Fruit fly (Drosophila melanogaster): ENCODE data around the gene CAH2.

The CAH2 gene

dm6 chr3L:12178847-12179437 lies 1.5 kb downstream of the CAH2 start (continued):
- TF ChIP-seq CG14965 (GFP tag; optimal IDR thresholded peaks at IDR 0.05; ENCODE audit: borderline replicate concordance), result no peak
- no peak for TF ChIP-seq h (optimal IDR thresholded peaks at IDR 0.05)
- TF ChIP-seq lov (optimal IDR thresholded peaks at IDR 0.05), result no peak
- no peak for TF ChIP-seq lov (GFP tag; IDR thresholded peaks at IDR 0.05)
- no peak for TF ChIP-seq CG13424 (tag; optimal IDR thresholded peaks at IDR 0.05)
- TF ChIP-seq NFAT (GFP tag; IDR thresholded peaks at IDR 0.05), result peak; percentile 41; the same call in 1 of the 2 replicates
- no peak for TF ChIP-seq CG12299 (tag; optimal IDR thresholded peaks at IDR 0.05)
- TF ChIP-seq fd96Cb (tag; optimal IDR thresholded peaks at IDR 0.05), result no peak
- peak; percentile 48 for TF ChIP-seq gro (GFP tag; optimal IDR thresholded peaks at IDR 0.05)
- TF ChIP-seq CG43689 (GFP tag; IDR thresholded peaks at IDR 0.05), result no peak
- TF ChIP-seq CG2129 (GFP tag; IDR thresholded peaks at IDR 0.05; ENCODE audit: partially characterized antibody), result no peak
- no peak for TF ChIP-seq CG11398 (GFP tag; optimal IDR thresholded peaks at IDR 0.05)
- no peak for TF ChIP-seq CG4328 (GFP tag; optimal IDR thresholded peaks at IDR 0.05)
- no peak for TF ChIP-seq Spps (tag; optimal IDR thresholded peaks at IDR 0.05)
- TF ChIP-seq CG10321 (GFP tag; IDR thresholded peaks at IDR 0.05), result no peak
- TF ChIP-seq CrebB (tag; optimal IDR thresholded peaks at IDR 0.05), result no peak
- TF ChIP-seq sna (GFP tag; IDR thresholded peaks at IDR 0.05; ENCODE audit: partially characterized antibody), result no peak
- TF ChIP-seq CG14860 (GFP tag; IDR thresholded peaks at IDR 0.05; ENCODE audit: partially characterized antibody), result no peak
- TF ChIP-seq hb (GFP tag; IDR thresholded peaks at IDR 0.05; ENCODE audit: partially characterized antibody), result no peak
- TF ChIP-seq CG2202 (tag; optimal IDR thresholded peaks at IDR 0.05), result no peak
- TF ChIP-seq ftz-f1 (GFP tag; optimal IDR thresholded peaks at IDR 0.05), result no peak
- no peak for TF ChIP-seq CG34422 (GFP tag; IDR thresholded peaks at IDR 0.05)
- TF ChIP-seq CG6175 (GFP tag; IDR thresholded peaks at IDR 0.05), result 0 out of 3 replicates have a peak, but pooled peaks have one; percentile 25
- TF ChIP-seq CG31388 (GFP tag; optimal IDR thresholded peaks at IDR 0.05), result no peak
- TF ChIP-seq kah (GFP tag; optimal IDR thresholded peaks at IDR 0.05), result no peak
- TF ChIP-seq CG17612 (GFP tag; IDR thresholded peaks at IDR 0.05), result no peak
- TF ChIP-seq ind (GFP tag; optimal IDR thresholded peaks at IDR 0.05), result no peak
- peak; percentile 51 for TF ChIP-seq CG18599 (GFP tag; optimal IDR thresholded peaks at IDR 0.05)
- no peak for TF ChIP-seq cad (GFP tag; optimal IDR thresholded peaks at IDR 0.05)
- peak; percentile 10 for TF ChIP-seq CG1603 (tag; optimal IDR thresholded peaks at IDR 0.05)
- TF ChIP-seq CG7928 (GFP tag; optimal IDR thresholded peaks at IDR 0.05), result no peak
- TF ChIP-seq fd3F (GFP tag; optimal IDR thresholded peaks at IDR 0.05), result no peak
- TF ChIP-seq Hr78 (GFP tag; optimal IDR thresholded peaks at IDR 0.05), result peak in 1 of 2 experiments; percentile 22
- TF ChIP-seq Hey (tag; optimal IDR thresholded peaks at IDR 0.05), result no peak
- no peak for TF ChIP-seq ewg (GFP tag; optimal IDR thresholded peaks at IDR 0.05)
- TF ChIP-seq mam (GFP tag; optimal IDR thresholded peaks at IDR 0.05), result peak; percentile 4
- no peak for TF ChIP-seq CG7357 (GFP tag; IDR thresholded peaks at IDR 0.05)
- no peak for TF ChIP-seq eyg (GFP tag; optimal IDR thresholded peaks at IDR 0.05)
- no peak for TF ChIP-seq trh (GFP tag; optimal IDR thresholded peaks at IDR 0.05)
- TF ChIP-seq CG17186 (GFP tag; optimal IDR thresholded peaks at IDR 0.05), result no peak
- no peak for TF ChIP-seq shn (GFP tag; optimal IDR thresholded peaks at IDR 0.05)
- TF ChIP-seq peb (GFP tag; IDR thresholded peaks at IDR 0.05), result no peak
- TF ChIP-seq CG17361 (GFP tag; IDR thresholded peaks at IDR 0.05), result peak; percentile 36; the same call in 2 of the 3 replicates
- no peak for TF ChIP-seq CG7372 (GFP tag; IDR thresholded peaks at IDR 0.05)
- no peak for TF ChIP-seq sr (GFP tag; IDR thresholded peaks at IDR 0.05)
- TF ChIP-seq tap (tag; optimal IDR thresholded peaks at IDR 0.05), result no peak
- no peak for TF ChIP-seq wek (GFP tag; optimal IDR thresholded peaks at IDR 0.05)
- TF ChIP-seq bab2 (GFP tag; optimal IDR thresholded peaks at IDR 0.05), result no peak
- no peak for TF ChIP-seq Taf1 (GFP tag; IDR thresholded peaks at IDR 0.05)
- TF ChIP-seq dimm (GFP tag; IDR thresholded peaks at IDR 0.05), result no peak
- TF ChIP-seq CG7786 (GFP tag; optimal IDR thresholded peaks at IDR 0.05), result peak; percentile 22
